Worm (Caenorhabditis elegans): ENCODE measurements around the gene fut-2.
A peak's percentile ranks its signal among the peaks of the same experiment; 100 is the strongest.

fut-2 gene

ce11 chrV:6559585-6559984, 16.1 kb downstream of the fut-2 start:
- TF ChIP-seq mxl-3 (GFP tag; optimal IDR thresholded peaks at IDR 0.05) (no peak), hif-1 (tag; optimal IDR thresholded peaks at IDR 0.05) (no peak), gei-8 (GFP tag; optimal IDR thresholded peaks at IDR 0.05) (peak; percentile 64), madf-9 (GFP tag; conservative IDR thresholded peaks at IDR 0.05) (peak; percentile 69), rbr-2 (tag; optimal IDR thresholded peaks at IDR 0.05) (peak; percentile 44), arid-1 (GFP tag; conservative IDR thresholded peaks at IDR 0.05) (peak; percentile 78), fos-1 (tag; optimal IDR thresholded peaks at IDR 0.05) (no peak), ZK337.2 (GFP tag; IDR thresholded peaks at IDR 0.05) (no peak; the same call in 1 of the 2 replicates), lin-13 (GFP tag; optimal IDR thresholded peaks at IDR 0.05) (no peak), mdl-1 (tag; optimal IDR thresholded peaks at IDR 0.05) (no peak), zfp-2 (tag; optimal IDR thresholded peaks at IDR 0.05) (peak; percentile 30), egl-43 (GFP tag; IDR thresholded peaks at IDR 0.05) (no peak), nhr-11 (tag; optimal IDR thresholded peaks at IDR 0.05) (no peak), madf-5 (GFP tag; IDR thresholded peaks at IDR 0.05) (0 out of 4 replicates have a peak, but pooled peaks of 1 of the 2 experiments have one; percentile 52), snpc-1.2 (GFP tag; IDR thresholded peaks at IDR 0.05) (no peak), zfp-3 (GFP tag; conservative IDR thresholded peaks at IDR 0.05) (0 out of 2 replicates have a peak, but pooled peaks have one; percentile 65), F37D6.2 (tag; optimal IDR thresholded peaks at IDR 0.05) (no peak), lim-7 (GFP tag; IDR thresholded peaks at IDR 0.05) (peak; percentile 96), pha-4 (GFP tag; IDR thresholded peaks at IDR 0.05) (peak; percentile 83; the same call in 1 of the 2 replicates), pha-4 (tag; optimal IDR thresholded peaks at IDR 0.05) (no peak), dmd-8 (GFP tag; IDR thresholded peaks at IDR 0.05) (peak; percentile 96), ceh-32 (tag; optimal IDR thresholded peaks at IDR 0.05; ENCODE audit: poor library complexity) (no peak), spr-1 (tag; optimal IDR thresholded peaks at IDR 0.05) (peak; percentile 53), Y75B8A.6 (GFP tag; IDR thresholded peaks at IDR 0.05) (no peak), cey-2 (tag; optimal IDR thresholded peaks at IDR 0.05; ENCODE audit: borderline replicate concordance, insufficient read depth) (no peak), nhr-48 (tag; optimal IDR thresholded peaks at IDR 0.05) (peak; percentile 29), lin-38 (GFP tag; IDR thresholded peaks at IDR 0.05) (no peak; the same call in none of the 2 replicates), Y48G9A.11 (GFP tag; IDR thresholded peaks at IDR 0.05) (no peak), mxl-2 (GFP tag; conservative IDR thresholded peaks at IDR 0.05) (0 out of 2 replicates have a peak, but pooled peaks have one; percentile 42), nhr-28 (tag; optimal IDR thresholded peaks at IDR 0.05) (peak; percentile 24), spr-3 (GFP tag; optimal IDR thresholded peaks at IDR 0.05) (peak; percentile 67), mes-2 (tag; optimal IDR thresholded peaks at IDR 0.05; ENCODE audit: poor library complexity, severe bottlenecking) (no peak), ceh-20 (GFP tag; IDR thresholded peaks at IDR 0.05) (0 out of 2 replicates have a peak, but pooled peaks have one; percentile 57), ceh-44 (GFP tag; IDR thresholded peaks at IDR 0.05) (peak; percentile 82; the same call in 1 of the 2 replicates), daf-8 (GFP tag; IDR thresholded peaks at IDR 0.05) (no peak), unc-39 (tag; optimal IDR thresholded peaks at IDR 0.05) (no peak), ztf-7 (tag; optimal IDR thresholded peaks at IDR 0.05) (no peak), daf-12 (tag; optimal IDR thresholded peaks at IDR 0.05) (no peak), egl-27 (tag; optimal IDR thresholded peaks at IDR 0.05) (no peak), nhr-76 (tag; optimal IDR thresholded peaks at IDR 0.05) (no peak), T26A8.4 (GFP tag; IDR thresholded peaks at IDR 0.05) (no peak), ces-1 (GFP tag; optimal IDR thresholded peaks at IDR 0.05) (no peak), skn-1 (tag; optimal IDR thresholded peaks at IDR 0.05) (no peak), ZK546.5 (tag; optimal IDR thresholded peaks at IDR 0.05) (no peak), unc-130 (GFP tag; optimal IDR thresholded peaks at IDR 0.05) (peak; percentile 3), lin-15B (tag; optimal IDR thresholded peaks at IDR 0.05) (no peak), Y105C5A.15 (GFP tag; IDR thresholded peaks at IDR 0.05) (0 out of 2 replicates have a peak, but pooled peaks have one; percentile 68), Y5F2A.4 (GFP tag; optimal IDR thresholded peaks at IDR 0.05) (peak; percentile 53), zip-11 (GFP tag; IDR thresholded peaks at IDR 0.05) (no peak), set-16 (GFP tag; IDR thresholded peaks at IDR 0.05) (no peak)

Measured in whole organism, L4 larva.